Worm (Caenorhabditis elegans): ENCODE data around the gene T28A8.8.

Gene T28A8.8

ce11 chrIII:13524021-13524420, 21.4 kb downstream of the T28A8.8 start, which contains the start of gene pod-1:
TSS of gene pod-1 (minus strand) at chrIII:13524121.
- TF ChIP-seq odd-2 (tag; optimal IDR thresholded peaks at IDR 0.05) (no peak), ceh-2 (tag; optimal IDR thresholded peaks at IDR 0.05) (no peak), nhr-11 (tag; optimal IDR thresholded peaks at IDR 0.05) (no peak), sox-4 (tag; optimal IDR thresholded peaks at IDR 0.05) (no peak), hlh-30 (tag; optimal IDR thresholded peaks at IDR 0.05; ENCODE audit: insufficient read depth) (no peak), ahr-1 (tag; optimal IDR thresholded peaks at IDR 0.05) (no peak), rnt-1 (tag; optimal IDR thresholded peaks at IDR 0.05) (no peak), pros-1 (tag; optimal IDR thresholded peaks at IDR 0.05) (no peak), npax-4 (tag; optimal IDR thresholded peaks at IDR 0.05) (no peak), ceh-18 (tag; optimal IDR thresholded peaks at IDR 0.05) (no peak)

DNA sequence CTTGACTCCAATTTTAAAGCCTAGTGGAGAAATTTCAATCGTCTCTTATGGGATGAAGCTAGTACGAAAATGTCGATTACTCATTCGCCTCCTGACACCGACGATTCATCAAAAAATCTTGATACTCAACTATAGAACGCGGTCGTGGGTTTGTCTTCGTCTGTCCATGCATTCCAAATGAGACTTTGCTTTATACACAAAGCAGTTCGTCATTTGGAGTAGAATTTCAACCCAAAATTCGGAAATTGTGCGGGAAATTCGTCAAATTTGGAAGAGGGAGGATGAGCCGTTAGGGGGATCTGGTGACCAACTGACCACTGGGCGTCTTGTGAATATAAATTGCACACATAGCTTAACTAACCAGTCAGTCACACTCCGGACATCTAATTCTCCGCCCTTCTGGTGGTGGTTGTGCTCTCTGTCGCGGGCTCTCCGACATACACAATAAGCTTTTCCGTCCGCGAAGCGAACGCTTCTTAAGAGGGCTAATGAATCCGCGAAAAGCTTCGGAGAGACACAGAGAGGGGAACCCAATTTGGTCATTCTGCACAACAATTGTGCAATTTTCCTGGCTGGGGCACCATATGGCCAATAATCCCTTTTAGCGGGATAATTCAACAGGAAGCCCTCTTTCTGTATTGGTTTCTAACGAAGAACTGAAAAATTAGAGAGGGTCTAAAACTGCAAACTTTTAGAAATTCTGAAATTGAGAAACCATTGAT, 22.7 kb downstream of the T28A8.8 start:
- no peak for TF ChIP-seq pqm-1 (tag; optimal IDR thresholded peaks at IDR 0.05)
- TF ChIP-seq ceh-45 (GFP tag; IDR thresholded peaks at IDR 0.05), result 0 out of 2 replicates have a peak, but pooled peaks have one; percentile 19
- no peak for TF ChIP-seq fax-1 (tag; optimal IDR thresholded peaks at IDR 0.05)
- TF ChIP-seq ceh-18 (tag; optimal IDR thresholded peaks at IDR 0.05), result no peak
- TF ChIP-seq pag-3 (tag; optimal IDR thresholded peaks at IDR 0.05; ENCODE audit: borderline replicate concordance), result no peak
- no peak for TF ChIP-seq zip-5 (tag; optimal IDR thresholded peaks at IDR 0.05)
- TF ChIP-seq unc-42 (tag; optimal IDR thresholded peaks at IDR 0.05), result peak; percentile 90
- no peak for TF ChIP-seq mec-3 (tag; optimal IDR thresholded peaks at IDR 0.05; ENCODE audit: borderline replicate concordance)
- peak; percentile 34 for TF ChIP-seq ceh-19 (GFP tag; optimal IDR thresholded peaks at IDR 0.05)
- peak; percentile 7 for TF ChIP-seq sox-4 (tag; optimal IDR thresholded peaks at IDR 0.05)
- no peak for TF ChIP-seq ceh-30 (tag; optimal IDR thresholded peaks at IDR 0.05)
- no peak for TF ChIP-seq ceh-22 (tag; optimal IDR thresholded peaks at IDR 0.05)
- no peak for TF ChIP-seq ceh-24 (tag; optimal IDR thresholded peaks at IDR 0.05)
- no peak for TF ChIP-seq ceh-6 (GFP tag; optimal IDR thresholded peaks at IDR 0.05)
- TF ChIP-seq ceh-34 (tag; optimal IDR thresholded peaks at IDR 0.05), result peak; percentile 24
- TF ChIP-seq tbx-7 (tag; optimal IDR thresholded peaks at IDR 0.05), result no peak
- TF ChIP-seq ama-1 (optimal IDR thresholded peaks at IDR 0.05), result no peak

- TF ChIP-seq C08G9.2 (tag; optimal IDR thresholded peaks at IDR 0.05) (no peak), lin-11 (tag; optimal IDR thresholded peaks at IDR 0.05) (no peak), ceh-14 (tag; optimal IDR thresholded peaks at IDR 0.05) (no peak), zip-5 (tag; optimal IDR thresholded peaks at IDR 0.05) (no peak), dmd-4 (tag; optimal IDR thresholded peaks at IDR 0.05; ENCODE audit: borderline replicate concordance) (no peak), nhr-11 (tag; optimal IDR thresholded peaks at IDR 0.05) (no peak), ceh-48 (tag; optimal IDR thresholded peaks at IDR 0.05) (no peak), sox-4 (tag; optimal IDR thresholded peaks at IDR 0.05) (no peak), ceh-19 (GFP tag; optimal IDR thresholded peaks at IDR 0.05) (no peak), fkh-10 (GFP tag; optimal IDR thresholded peaks at IDR 0.05) (no peak), nhr-232 (tag; optimal IDR thresholded peaks at IDR 0.05) (no peak)
These were observed 23.6 kb downstream of the T28A8.8 start for ce11 chrIII:13526191-13526590.

DNA sequence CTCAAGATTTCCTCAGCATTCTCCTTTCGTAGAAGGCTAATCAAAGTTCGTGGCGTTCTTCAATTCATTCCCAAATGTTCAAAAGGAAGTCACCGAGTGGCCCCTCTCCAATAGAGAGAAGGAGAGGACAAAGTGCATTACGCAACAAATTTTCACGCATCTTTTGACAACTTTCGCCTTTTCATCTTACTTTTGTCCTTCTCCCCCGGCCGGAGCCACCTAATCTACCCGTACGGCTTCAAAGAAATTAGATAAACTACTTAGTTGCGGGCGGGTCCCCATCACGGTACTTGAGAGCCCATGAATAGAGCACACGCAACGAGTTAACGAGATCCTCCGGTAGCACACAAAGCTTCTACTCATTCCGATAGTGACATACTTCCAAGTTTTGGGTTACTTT, 24.1 kb downstream of the T28A8.8 start:
- no peak for TF ChIP-seq ceh-22 (tag; optimal IDR thresholded peaks at IDR 0.05)
- no peak for TF ChIP-seq eyg-1 (tag; optimal IDR thresholded peaks at IDR 0.05)
- no peak for TF ChIP-seq ceh-6 (GFP tag; optimal IDR thresholded peaks at IDR 0.05)
- no peak for TF ChIP-seq C38D4.7 (GFP tag; optimal IDR thresholded peaks at IDR 0.05)
- TF ChIP-seq fkh-10 (GFP tag; optimal IDR thresholded peaks at IDR 0.05), result peak; percentile 85
- no peak for TF ChIP-seq ttx-3 (tag; optimal IDR thresholded peaks at IDR 0.05)
- TF ChIP-seq K02D7.2 (tag; optimal IDR thresholded peaks at IDR 0.05), result no peak
- TF ChIP-seq pat-9 (tag; optimal IDR thresholded peaks at IDR 0.05), result no peak
- TF ChIP-seq rnt-1 (tag; optimal IDR thresholded peaks at IDR 0.05), result no peak
- peak; percentile 92 for TF ChIP-seq unc-42 (tag; optimal IDR thresholded peaks at IDR 0.05)

Data from whole organism, late embryonic.